Worm (Caenorhabditis elegans) whole organism, L2 larva: ENCODE results near the gene nas-8.

Experiments
- alr-1 ChIP-seq: fragments of 150-350 bp; optimal IDR thresholded peaks from 2 replicates; lab custom pipeline; 2014; ENCODE audit warnings: missing biosample characterization, missing genetic modification characterization
- ama-1 ChIP-seq: fragments of 150-350 bp; optimal IDR thresholded peaks from 2 replicates; lab custom pipeline; 2018; ENCODE audit warnings: inconsistent platforms
- crh-2 ChIP-seq: sonication (generic microtip); optimal IDR thresholded peaks from 2 replicates; lab custom pipeline; 2017; ENCODE audit warnings: missing biosample characterization, missing genetic modification characterization
- nhr-77 ChIP-seq: fragments of 150-350 bp; optimal IDR thresholded peaks from 2 replicates; lab custom pipeline; 2014; ENCODE audit warnings: missing biosample characterization, missing genetic modification characterization
- snpc-4 ChIP-seq: fragments of 150-350 bp; optimal IDR thresholded peaks from 2 replicates; lab custom pipeline; 2014; ENCODE audit warnings: missing biosample characterization, missing genetic modification characterization
- unc-39 ChIP-seq: fragments of 150-350 bp; optimal IDR thresholded peaks from 2 replicates; lab custom pipeline; 2014; ENCODE audit warnings: missing biosample characterization, missing genetic modification characterization
- unc-62 ChIP-seq: fragments of 150-350 bp; optimal IDR thresholded peaks from 2 replicates; lab custom pipeline; 2014; ENCODE audit warnings: missing biosample characterization, missing genetic modification reagents, missing genetic modification characterization
- ztf-4 ChIP-seq: fragments of 150-350 bp; optimal IDR thresholded peaks from 2 replicates; lab custom pipeline; 2014; ENCODE audit warnings: missing biosample characterization, missing genetic modification characterization

- TF ChIP-seq unc-39 (no peak), snpc-4 (tag; lab: Kevin White, UChicago) (no peak), ztf-4 (tag; lab: Kevin White, UChicago) (no peak), ama-1 (lab: Kevin White, UChicago) (no peak), nhr-77 (no peak), alr-1 (tag; lab: Kevin White, UChicago) (no peak), unc-62 (GFP tag; lab: Kevin White, UChicago) (no peak), crh-2 (tag; lab: Kevin White, UChicago) (no peak)
Measured at ce11 chrIV:7081214-7081613, 33.5 kb upstream of the nas-8 start, which contains the start of gene Y43B11AR.1.
